Fruit fly (Drosophila melanogaster): ENCODE measurements around the gene CG9312.

CG9312 gene

dm6 chr3R:13780769-13781168 is 15.2 kb downstream of the CG9312 start, which contains the start of gene CG9286:
CG9286 (plus strand) TSS chr3R:13780964.
- TF ChIP-seq MESR4 (GFP tag; optimal IDR thresholded peaks at IDR 0.05) = peak; percentile 14
- TF ChIP-seq CG1024 (GFP tag; IDR thresholded peaks at IDR 0.05) = no peak
- TF ChIP-seq CG10979 (tag; optimal IDR thresholded peaks at IDR 0.05) = no peak
- TF ChIP-seq CG32532 (GFP tag; IDR thresholded peaks at IDR 0.05) = no peak
- TF ChIP-seq cwo (GFP tag; optimal IDR thresholded peaks at IDR 0.05) = peak; percentile 80
- TF ChIP-seq cas (GFP tag; IDR thresholded peaks at IDR 0.05) = no peak
- TF ChIP-seq GATAe (GFP tag; conservative IDR thresholded peaks at IDR 0.05) = no peak
- no peak for TF ChIP-seq CG3995 (GFP tag; optimal IDR thresholded peaks at IDR 0.05)
- TF ChIP-seq YL-1 (GFP tag; optimal IDR thresholded peaks at IDR 0.05) = no peak
- peak; percentile 30; the same call in 1 of the 2 replicates for TF ChIP-seq CG13287 (GFP tag; IDR thresholded peaks at IDR 0.05; ENCODE audit: partially characterized antibody)
- peak; percentile 69 for TF ChIP-seq CG4854 (GFP tag; optimal IDR thresholded peaks at IDR 0.05)
- TF ChIP-seq Scr (GFP tag; IDR thresholded peaks at IDR 0.05; ENCODE audit: partially characterized antibody) = no peak
- no peak for TF ChIP-seq Dip2 (GFP tag; IDR thresholded peaks at IDR 0.05)
- TF ChIP-seq dm (GFP tag; optimal IDR thresholded peaks at IDR 0.05) = peak; percentile 72
- 0 out of 2 replicates have a peak, but pooled peaks have one; percentile 15 for TF ChIP-seq CG4360 (GFP tag; IDR thresholded peaks at IDR 0.05)
- TF ChIP-seq CG12659 (GFP tag; optimal IDR thresholded peaks at IDR 0.05) = no peak
- no peak for TF ChIP-seq br (optimal IDR thresholded peaks at IDR 0.05)
- no peak for TF ChIP-seq shn (GFP tag; optimal IDR thresholded peaks at IDR 0.05)
- peak; percentile 20 for TF ChIP-seq zf30C (GFP tag; optimal IDR thresholded peaks at IDR 0.05)
- TF ChIP-seq lov (optimal IDR thresholded peaks at IDR 0.05) = no peak
- no peak for TF ChIP-seq lov (GFP tag; IDR thresholded peaks at IDR 0.05)
- TF ChIP-seq Optix (GFP tag; IDR thresholded peaks at IDR 0.05) = no peak
- TF ChIP-seq Fer1 (GFP tag; optimal IDR thresholded peaks at IDR 0.05) = no peak
- TF ChIP-seq pzg (GFP tag; optimal IDR thresholded peaks at IDR 0.05) = peak; percentile 33
- no peak for TF ChIP-seq Camta (GFP tag; optimal IDR thresholded peaks at IDR 0.05)
- TF ChIP-seq Max (GFP tag; optimal IDR thresholded peaks at IDR 0.05) = peak; percentile 78
- TF ChIP-seq stwl (tag; optimal IDR thresholded peaks at IDR 0.05) = peak; percentile 6
- TF ChIP-seq odd (GFP tag; optimal IDR thresholded peaks at IDR 0.05) = no peak
- no peak for TF ChIP-seq unpg (GFP tag; optimal IDR thresholded peaks at IDR 0.05)
- TF ChIP-seq crc (GFP tag; optimal IDR thresholded peaks at IDR 0.05) = no peak
- no peak for TF ChIP-seq CG8290 (GFP tag; optimal IDR thresholded peaks at IDR 0.05)
- TF ChIP-seq CG8290 (tag; optimal IDR thresholded peaks at IDR 0.05) = no peak
- TF ChIP-seq tin (GFP tag; optimal IDR thresholded peaks at IDR 0.05) = no peak
- peak; percentile 42; the same call in 1 of the 3 replicates for TF ChIP-seq CG34422 (GFP tag; IDR thresholded peaks at IDR 0.05)
- TF ChIP-seq CG30431 (GFP tag; optimal IDR thresholded peaks at IDR 0.05) = no peak
- TF ChIP-seq da (GFP tag; optimal IDR thresholded peaks at IDR 0.05) = no peak
- TF ChIP-seq CG15479 (GFP tag; optimal IDR thresholded peaks at IDR 0.05) = no peak
- TF ChIP-seq crp (GFP tag; optimal IDR thresholded peaks at IDR 0.05) = peak in 1 of 2 experiments; percentile 83
- peak; percentile 6 for TF ChIP-seq CG17186 (GFP tag; optimal IDR thresholded peaks at IDR 0.05)
- TF ChIP-seq MBD-R2 (GFP tag; IDR thresholded peaks at IDR 0.05) = peak; percentile 57; the same call in 1 of the 2 replicates
- TF ChIP-seq Neu2 (GFP tag; optimal IDR thresholded peaks at IDR 0.05; ENCODE audit: borderline replicate concordance) = peak; percentile 37
- TF ChIP-seq fd3F (GFP tag; optimal IDR thresholded peaks at IDR 0.05) = no peak
- TF ChIP-seq CG1233 (GFP tag; optimal IDR thresholded peaks at IDR 0.05) = no peak
- TF ChIP-seq Pdp1 (GFP tag; optimal IDR thresholded peaks at IDR 0.05) = no peak
- no peak for TF ChIP-seq NC2β (GFP tag; optimal IDR thresholded peaks at IDR 0.05)
- TF ChIP-seq scrt (GFP tag; optimal IDR thresholded peaks at IDR 0.05) = peak; percentile 34
- peak; percentile 17; the same call in 1 of the 2 replicates for TF ChIP-seq unc-4 (GFP tag; IDR thresholded peaks at IDR 0.05; ENCODE audit: partially characterized antibody)
- 0 out of 3 replicates have a peak, but pooled peaks have one; percentile 21 for TF ChIP-seq CG34224 (GFP tag; IDR thresholded peaks at IDR 0.05; ENCODE audit: partially characterized antibody)
- TF ChIP-seq ap (GFP tag; IDR thresholded peaks at IDR 0.05) = no peak
- no peak for TF ChIP-seq CG5180 (GFP tag; optimal IDR thresholded peaks at IDR 0.05)
- peak; percentile 40 for TF ChIP-seq twi (tag; optimal IDR thresholded peaks at IDR 0.05)

Measured in whole organism, embryonic.